Worm (Caenorhabditis elegans) whole organism, L3 larva: ENCODE measurements around the gene pals-19.

Source experiments
- ZK546.5 ChIP-seq: sonication (generic microtip); optimal IDR thresholded peaks from 2 replicates; lab custom pipeline; 2017; ENCODE audit warnings: missing biosample characterization, missing genetic modification characterization
- ama-1 ChIP-seq: fragments of 150-350 bp; optimal IDR thresholded peaks from 2 replicates; lab custom pipeline; 2018
- eor-1 ChIP-seq, 2 experiments: fragments of 150-350 bp; optimal IDR thresholded peaks; 2 replicates each; lab custom pipeline; 2014 to 2018; ENCODE audit warnings: missing biosample characterization in 2 of 2, missing genetic modification characterization in 2 of 2
- mdl-1 ChIP-seq: fragments of 150-350 bp; optimal IDR thresholded peaks from 2 replicates; lab custom pipeline; 2014; ENCODE audit warnings: missing biosample characterization, missing genetic modification characterization
- nfya-1 ChIP-seq: sonication (generic microtip); optimal IDR thresholded peaks from 2 replicates; lab custom pipeline; 2017; ENCODE audit warnings: missing genetic modification characterization, mild to moderate bottlenecking, missing compliant biosample characterization, antibody characterized with exemption, moderate library complexity; ENCODE audit not compliant: insufficient read depth
- nhr-12 ChIP-seq: fragments of 150-350 bp; optimal IDR thresholded peaks from 2 replicates; lab custom pipeline; 2014; ENCODE audit warnings: missing biosample characterization, missing genetic modification characterization
- nhr-67 ChIP-seq: fragments of 150-350 bp; optimal IDR thresholded peaks from 2 replicates; lab custom pipeline; 2014; ENCODE audit warnings: missing biosample characterization, missing genetic modification characterization
- nhr-76 ChIP-seq: fragments of 150-350 bp; sonication (generic microtip); optimal IDR thresholded peaks from 5 replicates; lab custom pipeline; 2014; ENCODE audit warnings: missing biosample characterization, missing genetic modification characterization
- tbx-2 ChIP-seq: sonication (generic microtip); optimal IDR thresholded peaks from 2 replicates; lab custom pipeline; 2016; ENCODE audit warnings: mild to moderate bottlenecking, missing genetic modification characterization, missing compliant biosample characterization
- unc-62 ChIP-seq: fragments of 150-350 bp; sonication (generic microtip); optimal IDR thresholded peaks from 4 replicates; lab custom pipeline; 2014; ENCODE audit warnings: missing biosample characterization, missing genetic modification reagents, missing genetic modification characterization
- ztf-4 ChIP-seq: fragments of 150-350 bp; optimal IDR thresholded peaks from 2 replicates; lab custom pipeline; 2014; ENCODE audit warnings: missing biosample characterization, missing genetic modification characterization

ce11 chrIII:1416571-1416970 lies 14.8 kb downstream of the pals-19 start:
- no peak for TF ChIP-seq nfya-1
- TF ChIP-seq ZK546.5 (tag; lab: Kevin White, UChicago), result no peak
- no peak for TF ChIP-seq tbx-2 (tag; lab: Kevin White, UChicago)
- TF ChIP-seq eor-1 (tag; optimal IDR thresholded peaks at IDR 0.05; lab: Kevin White, UChicago), result no peak
- no peak for TF ChIP-seq nhr-12 (tag; lab: Kevin White, UChicago)
- TF ChIP-seq nhr-76, result no peak
- no peak for TF ChIP-seq mdl-1 (tag; lab: Kevin White, UChicago)
- TF ChIP-seq nhr-67 (tag; lab: Kevin White, UChicago), result no peak
- TF ChIP-seq unc-62 (GFP tag; lab: Kevin White, UChicago), result no peak
- TF ChIP-seq ztf-4 (tag; lab: Kevin White, UChicago), result no peak
- TF ChIP-seq ama-1 (lab: Kevin White, UChicago), result no peak
